Worm (Caenorhabditis elegans): ENCODE results near the gene tpi-1.

Gene tpi-1

ce11 chrII:12067451-12068076 is 28.6 kb upstream of the tpi-1 start, which contains the start of gene Y17G7B.22:
Gene Y17G7B.22, plus strand, starts transcription at chrII:12068026.
- no peak for TF ChIP-seq snpc-1.2 (GFP tag; IDR thresholded peaks at IDR 0.05)

- no peak for TF ChIP-seq R02D3.7 (tag; optimal IDR thresholded peaks at IDR 0.05)
- peak; percentile 58 for TF ChIP-seq dmd-6 (GFP tag; IDR thresholded peaks at IDR 0.05)
- TF ChIP-seq mxl-2 (GFP tag; conservative IDR thresholded peaks at IDR 0.05), result no peak
- TF ChIP-seq daf-16 (GFP tag; optimal IDR thresholded peaks at IDR 0.05), result no peak
- TF ChIP-seq daf-16 (tag; optimal IDR thresholded peaks at IDR 0.05), result peak; percentile 85
- TF ChIP-seq fos-1 (tag; optimal IDR thresholded peaks at IDR 0.05), result no peak
- peak; percentile 20 for TF ChIP-seq nhr-77 (tag; optimal IDR thresholded peaks at IDR 0.05)
- TF ChIP-seq hlh-11 (tag; optimal IDR thresholded peaks at IDR 0.05), result peak; percentile 17
- no peak for TF ChIP-seq attf-4 (tag; optimal IDR thresholded peaks at IDR 0.05)
- TF ChIP-seq lin-1 (GFP tag; IDR thresholded peaks at IDR 0.05), result no peak
- TF ChIP-seq aha-1 (tag), result no peak
- no peak for TF ChIP-seq dpl-1 (GFP tag; optimal IDR thresholded peaks at IDR 0.05)
- TF ChIP-seq T26A8.4 (GFP tag; IDR thresholded peaks at IDR 0.05), result no peak
- peak; percentile 35 for TF ChIP-seq pqm-1 (tag; optimal IDR thresholded peaks at IDR 0.05)
- TF ChIP-seq zip-2 (tag; optimal IDR thresholded peaks at IDR 0.05), result no peak
- peak in 1 of 2 experiments; percentile 48 for TF ChIP-seq mdl-1 (tag; optimal IDR thresholded peaks at IDR 0.05)
- TF ChIP-seq ceh-82 (tag; optimal IDR thresholded peaks at IDR 0.05), result no peak
- TF ChIP-seq dve-1 (tag; optimal IDR thresholded peaks at IDR 0.05; ENCODE audit: insufficient read depth), result peak; percentile 18
- TF ChIP-seq madf-9 (GFP tag; conservative IDR thresholded peaks at IDR 0.05), result no peak
- TF ChIP-seq nhr-48 (tag; optimal IDR thresholded peaks at IDR 0.05), result peak; percentile 18
- no peak for TF ChIP-seq zfp-3 (GFP tag; conservative IDR thresholded peaks at IDR 0.05)
- TF ChIP-seq hif-1 (tag; optimal IDR thresholded peaks at IDR 0.05), result peak in 1 of 2 experiments; percentile 7
- TF ChIP-seq ctbp-1 (GFP tag; IDR thresholded peaks at IDR 0.05), result no peak
- peak in 1 of 2 experiments; percentile 10 for TF ChIP-seq lsy-2 (tag; optimal IDR thresholded peaks at IDR 0.05)
- TF ChIP-seq unc-62 (GFP tag; optimal IDR thresholded peaks at IDR 0.05 in 1 of 2), result no peak
- no peak for TF ChIP-seq unc-62 (tag; optimal IDR thresholded peaks at IDR 0.05)
- no peak for TF ChIP-seq nhr-6 (tag; optimal IDR thresholded peaks at IDR 0.05)
- TF ChIP-seq spr-1 (tag; optimal IDR thresholded peaks at IDR 0.05), result no peak
Measured at ce11 chrII:12064680-12065135, 25.8 kb upstream of the tpi-1 start, which contains the start of gene arrd-8. Gene arrd-8, plus strand, starts transcription at chrII:12065085.

DNA sequence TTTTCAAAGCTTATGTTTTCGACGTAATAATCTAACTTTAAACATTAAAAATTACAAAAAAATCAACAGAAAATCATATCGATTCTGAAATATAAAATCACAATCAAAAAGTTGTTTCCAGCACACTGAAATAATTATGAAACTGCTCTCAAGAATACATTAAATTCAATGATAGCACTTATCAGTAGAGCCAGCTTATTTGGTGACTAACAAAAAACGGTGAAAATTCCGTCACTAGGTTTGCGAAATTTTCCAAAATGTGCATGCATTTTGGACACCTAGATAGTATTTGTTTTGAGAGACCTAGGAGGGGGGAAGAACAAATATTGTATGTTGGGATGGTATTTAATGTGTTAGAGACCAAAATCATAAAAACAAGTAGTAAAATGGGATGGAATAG is 24.1 kb upstream of the tpi-1 start:
- TF ChIP-seq zip-11 (GFP tag; IDR thresholded peaks at IDR 0.05), result no peak
- peak; percentile 43; the same call in 1 of the 2 replicates for TF ChIP-seq dmd-6 (GFP tag; IDR thresholded peaks at IDR 0.05)
- no peak for TF ChIP-seq lin-39 (tag; optimal IDR thresholded peaks at IDR 0.05)
- no peak for TF ChIP-seq zfp-3 (GFP tag; conservative IDR thresholded peaks at IDR 0.05)
- peak; percentile 33 for TF ChIP-seq dve-1 (tag; optimal IDR thresholded peaks at IDR 0.05; ENCODE audit: insufficient read depth)
- TF ChIP-seq mxl-3 (GFP tag; optimal IDR thresholded peaks at IDR 0.05), result no peak
- no peak for TF ChIP-seq cey-2 (tag; optimal IDR thresholded peaks at IDR 0.05; ENCODE audit: borderline replicate concordance, insufficient read depth)
- peak; percentile 41 for TF ChIP-seq nhr-28 (tag; optimal IDR thresholded peaks at IDR 0.05)
- TF ChIP-seq pqm-1 (tag; optimal IDR thresholded peaks at IDR 0.05), result peak; percentile 91
- TF ChIP-seq hlh-11 (tag; optimal IDR thresholded peaks at IDR 0.05), result peak; percentile 14
- no peak for TF ChIP-seq daf-16 (GFP tag; optimal IDR thresholded peaks at IDR 0.05)
- TF ChIP-seq daf-16 (tag; optimal IDR thresholded peaks at IDR 0.05), result peak; percentile 48

- TF ChIP-seq unc-62 (GFP tag; optimal IDR thresholded peaks at IDR 0.05 in 1 of 2) (peak in 1 of 2 experiments; percentile 45), unc-62 (tag; optimal IDR thresholded peaks at IDR 0.05) (no peak), F26F4.8 (GFP tag; conservative IDR thresholded peaks at IDR 0.05) (no peak)
Measured at ce11 chrII:12062521-12062920, 23.6 kb upstream of the tpi-1 start, which contains the start of gene arrd-7. Gene arrd-7, minus strand, starts transcription at chrII:12062621.
